Worm (Caenorhabditis elegans) whole organism, midembryonic: ENCODE measurements around the gene rpn-9.
A peak's percentile ranks its signal among the peaks of the same experiment; 100 is the strongest.

Experiments used
- T22C8.4 ChIP-seq: fragments of 200-800 bp; sonication (Bioruptor generic); IDR thresholded peaks from 2 replicates; pipeline ENCODE4 v1.3.6; 2022; ENCODE audit warnings: missing genetic modification characterization, missing compliant biosample characterization
- cog-1 ChIP-seq: sonication (generic microtip); optimal IDR thresholded peaks from 2 replicates; lab custom pipeline; 2016; ENCODE audit warnings: missing genetic modification characterization, missing compliant biosample characterization
- flt-1 ChIP-seq: fragments of 200-800 bp; sonication (Bioruptor generic); IDR thresholded peaks from 2 replicates; pipeline ENCODE4 v1.3.6; 2022; ENCODE audit warnings: missing genetic modification characterization, missing compliant biosample characterization
- klf-2 ChIP-seq: fragments of 200-800 bp; sonication (Bioruptor generic); conservative IDR thresholded peaks from 2 replicates; pipeline ENCODE4 v1.3.6; 2022; ENCODE audit warnings: missing genetic modification reagents, missing genetic modification characterization, missing compliant biosample characterization
- med-1 ChIP-seq: sonication (generic microtip); optimal IDR thresholded peaks from 2 replicates; lab custom pipeline; 2017; ENCODE audit warnings: missing genetic modification characterization, mild to moderate bottlenecking, missing compliant biosample characterization, antibody characterized with exemption, missing genetic modification reagents; ENCODE audit not compliant: insufficient read depth
- ref-1 ChIP-seq: fragments of 200-800 bp; sonication (Bioruptor generic); conservative IDR thresholded peaks from 2 replicates; pipeline ENCODE4 v1.3.6; 2022; ENCODE audit warnings: missing genetic modification reagents, missing genetic modification characterization, missing compliant biosample characterization
- tab-1 ChIP-seq: fragments of 200-800 bp; sonication (Bioruptor generic); IDR thresholded peaks from 2 replicates; pipeline ENCODE4 v1.3.6; 2022; ENCODE audit warnings: missing genetic modification characterization, missing compliant biosample characterization
- ztf-23 ChIP-seq: fragments of 200-800 bp; sonication (Bioruptor generic); IDR thresholded peaks from 2 replicates; pipeline ENCODE4 v1.3.6; 2022; ENCODE audit warnings: missing genetic modification reagents, missing genetic modification characterization, missing compliant biosample characterization
- ztf-29 ChIP-seq: fragments of 200-800 bp; sonication (Bioruptor generic); IDR thresholded peaks from 2 replicates; pipeline ENCODE4 v1.3.6; 2022; ENCODE audit warnings: missing genetic modification reagents, missing genetic modification characterization, missing compliant biosample characterization

The rpn-9 gene

DNA sequence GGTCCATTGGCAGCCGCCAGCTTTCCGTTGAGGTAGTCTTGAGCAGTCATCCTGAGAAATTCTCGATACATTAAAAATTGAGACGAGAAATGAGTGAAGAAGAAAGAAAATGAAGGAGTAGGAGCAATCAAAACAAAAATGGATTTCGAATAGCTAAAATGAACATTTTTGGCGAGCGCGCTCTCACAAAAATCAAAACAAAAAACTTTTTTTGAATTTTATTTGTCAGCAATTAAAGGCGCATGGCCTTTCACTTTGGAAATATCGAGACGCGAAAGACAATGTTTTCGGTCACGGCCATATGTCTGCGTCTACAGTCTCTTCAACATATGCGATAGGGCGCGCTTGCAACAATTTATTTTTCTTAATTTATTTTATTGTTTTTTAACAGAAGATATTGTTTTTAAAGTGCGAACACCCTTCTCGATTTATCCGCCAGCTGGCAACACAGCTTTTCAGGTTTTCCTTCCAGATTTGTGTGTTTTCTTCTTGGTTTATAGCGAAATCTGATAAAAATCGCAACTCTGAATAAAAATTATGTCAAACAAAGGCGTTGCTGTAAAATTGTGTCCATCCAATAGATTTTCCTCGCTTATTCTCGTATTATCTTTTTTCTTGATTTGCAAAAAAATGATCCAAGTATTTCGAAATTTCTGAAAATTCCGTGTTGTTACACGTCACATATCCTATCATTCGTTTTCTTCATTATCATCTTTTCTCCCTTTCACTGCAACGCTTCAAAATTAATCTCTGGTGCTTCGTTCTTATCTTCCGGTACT, at the start of gene rpn-9, which contains the start of gene T06D8.9:
Gene rpn-9, minus strand, starts transcription at position 51 of the 779 bp plus-strand sequence.
Gene T06D8.9, plus strand, starts transcription at position 729 of the 779 bp plus-strand sequence.
- TF ChIP-seq flt-1 (GFP tag; lab: Robert Waterston, UW) (0 out of 2 replicates have a peak, but pooled peaks have one; percentile 4), cog-1 (tag; lab: Kevin White, UChicago) (peak; percentile 80), tab-1 (GFP tag; lab: Robert Waterston, UW) (no peak)

DNA sequence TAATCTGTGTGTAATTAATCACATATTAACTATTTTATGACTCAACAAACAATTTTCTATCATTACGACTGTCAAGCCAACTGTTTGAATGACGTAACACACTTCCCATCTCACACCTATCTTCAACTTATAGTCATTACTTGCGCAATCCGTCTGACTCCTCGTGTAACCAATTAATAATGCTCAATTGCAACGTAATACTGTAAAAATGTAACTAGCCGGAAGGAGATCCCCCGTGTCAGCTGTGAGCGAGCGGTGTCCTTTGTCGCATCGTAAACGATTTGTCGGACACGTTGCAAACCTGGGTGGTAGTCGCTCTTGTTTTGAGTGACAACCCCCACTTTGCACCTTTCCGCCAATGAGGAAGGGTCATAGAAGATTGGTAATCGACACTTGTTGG, 49.4 kb upstream of the rpn-9 start:
- TF ChIP-seq klf-2 (GFP tag; lab: Robert Waterston, UW), result no peak
- TF ChIP-seq med-1 (GFP tag; lab: Kevin White, UChicago), result no peak
- no peak for TF ChIP-seq cog-1 (tag; lab: Kevin White, UChicago)
- no peak for TF ChIP-seq ref-1 (GFP tag; lab: Robert Waterston, UW)
- TF ChIP-seq flt-1 (GFP tag; lab: Robert Waterston, UW), result no peak
- no peak for TF ChIP-seq ztf-23 (GFP tag; lab: Robert Waterston, UW)
- TF ChIP-seq tab-1 (GFP tag; lab: Robert Waterston, UW), result no peak
- TF ChIP-seq T22C8.4, result no peak
- no peak for TF ChIP-seq ztf-29 (GFP tag; lab: Robert Waterston, UW)

DNA sequence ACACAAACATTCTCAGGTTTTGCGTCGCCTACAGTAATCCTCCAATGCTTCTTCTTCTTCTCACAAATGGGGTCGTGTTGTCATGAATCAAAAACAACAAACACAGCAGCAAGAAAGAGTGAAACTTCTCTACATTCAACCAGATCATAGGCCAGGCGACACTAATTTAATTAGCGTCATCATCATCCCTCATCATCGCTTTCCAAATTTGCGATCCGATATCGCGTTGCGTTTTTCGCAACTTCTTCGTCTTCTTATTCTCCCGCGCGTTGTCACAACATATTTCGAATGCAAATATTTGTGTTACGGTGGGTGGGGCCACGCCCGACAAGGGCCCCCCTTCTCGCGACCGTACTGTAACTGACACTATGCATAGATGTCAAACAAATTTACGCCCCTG, 47.7 kb upstream of the rpn-9 start:
- TF ChIP-seq ztf-29 (GFP tag; lab: Robert Waterston, UW), result no peak
- TF ChIP-seq T22C8.4, result no peak
- TF ChIP-seq tab-1 (GFP tag; lab: Robert Waterston, UW), result no peak
- TF ChIP-seq ztf-23 (GFP tag; lab: Robert Waterston, UW), result no peak
- TF ChIP-seq flt-1 (GFP tag; lab: Robert Waterston, UW), result no peak
- no peak for TF ChIP-seq med-1 (GFP tag; lab: Kevin White, UChicago)

DNA sequence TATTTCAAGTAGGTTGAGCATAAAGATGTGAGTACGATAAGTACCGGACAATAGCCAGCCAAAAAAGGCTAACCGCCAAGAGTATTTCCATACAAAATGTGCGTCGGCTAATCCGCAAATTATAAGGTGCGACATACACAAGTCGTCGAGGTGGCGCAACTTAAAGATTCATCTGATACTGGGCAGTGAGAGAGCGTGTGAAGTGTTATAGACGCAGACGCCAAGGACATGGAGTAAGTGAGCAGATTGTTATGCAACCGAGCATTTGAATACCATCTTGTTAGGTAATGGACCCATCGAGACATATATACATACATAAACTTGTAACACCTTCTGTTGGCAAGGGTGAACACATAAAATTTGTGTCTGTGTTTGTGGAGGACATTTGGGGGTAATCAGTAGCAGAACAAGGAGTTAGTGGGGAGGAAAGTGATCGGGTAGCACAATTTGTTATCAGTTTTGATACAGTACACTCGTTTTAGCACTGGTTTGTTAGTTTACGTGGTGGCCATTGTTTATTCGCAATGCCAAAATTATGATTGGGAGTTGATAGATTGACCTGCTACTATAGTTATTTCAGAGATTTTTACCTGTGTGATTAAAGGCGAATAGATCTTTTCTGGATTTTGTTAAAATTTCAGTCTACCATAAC, 46.7 kb upstream of the rpn-9 start:
- TF ChIP-seq cog-1 (tag; lab: Kevin White, UChicago) (no peak), tab-1 (GFP tag; lab: Robert Waterston, UW) (no peak), ztf-29 (GFP tag; lab: Robert Waterston, UW) (no peak), ztf-23 (GFP tag; lab: Robert Waterston, UW) (no peak), T22C8.4 (no peak), med-1 (GFP tag; lab: Kevin White, UChicago) (no peak), ref-1 (GFP tag; lab: Robert Waterston, UW) (no peak), klf-2 (GFP tag; lab: Robert Waterston, UW) (no peak), flt-1 (GFP tag; lab: Robert Waterston, UW) (no peak)

DNA sequence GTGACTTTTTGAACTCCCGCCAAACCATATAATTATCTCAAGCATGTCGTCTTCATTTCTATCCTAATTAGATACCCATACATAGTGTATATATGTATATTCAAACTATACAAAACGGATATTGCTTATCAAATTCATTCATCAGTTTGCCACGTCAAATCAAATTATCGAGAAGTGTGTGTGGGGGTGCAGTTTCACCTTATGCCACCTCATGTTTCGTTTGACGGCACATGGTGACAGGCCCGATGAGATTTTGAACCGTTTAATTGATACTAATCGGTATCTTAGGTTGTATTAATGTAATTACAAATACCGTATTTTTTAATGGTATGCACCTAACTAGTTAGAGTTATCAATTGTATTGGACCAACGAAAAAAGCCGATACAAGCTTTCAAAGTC, 46.0 kb upstream of the rpn-9 start:
- TF ChIP-seq ztf-29 (GFP tag; lab: Robert Waterston, UW) (no peak), cog-1 (tag; lab: Kevin White, UChicago) (no peak), klf-2 (GFP tag; lab: Robert Waterston, UW) (no peak), ztf-23 (GFP tag; lab: Robert Waterston, UW) (no peak), tab-1 (GFP tag; lab: Robert Waterston, UW) (no peak), T22C8.4 (no peak), flt-1 (GFP tag; lab: Robert Waterston, UW) (no peak)

ce11 chrII:11283803-11284202, 45.1 kb upstream of the rpn-9 start:
- TF ChIP-seq klf-2 (GFP tag; lab: Robert Waterston, UW), result no peak
- TF ChIP-seq cog-1 (tag; lab: Kevin White, UChicago), result no peak
- TF ChIP-seq ref-1 (GFP tag; lab: Robert Waterston, UW), result no peak
- TF ChIP-seq T22C8.4, result no peak
- TF ChIP-seq tab-1 (GFP tag; lab: Robert Waterston, UW), result no peak
- TF ChIP-seq ztf-23 (GFP tag; lab: Robert Waterston, UW), result no peak

ce11 chrII:11283013-11283412, 44.3 kb upstream of the rpn-9 start:
- no peak for TF ChIP-seq klf-2 (GFP tag; lab: Robert Waterston, UW)
- TF ChIP-seq cog-1 (tag; lab: Kevin White, UChicago), result no peak
- no peak for TF ChIP-seq T22C8.4
- no peak for TF ChIP-seq tab-1 (GFP tag; lab: Robert Waterston, UW)
- TF ChIP-seq ref-1 (GFP tag; lab: Robert Waterston, UW), result no peak
- no peak for TF ChIP-seq med-1 (GFP tag; lab: Kevin White, UChicago)
- TF ChIP-seq ztf-23 (GFP tag; lab: Robert Waterston, UW), result no peak
- no peak for TF ChIP-seq ztf-29 (GFP tag; lab: Robert Waterston, UW)

ce11 chrII:11281666-11282065, 42.9 kb upstream of the rpn-9 start, which contains the start of gene unc-130:
unc-130 (plus strand) TSS chrII:11281966.
- TF ChIP-seq T22C8.4 (no peak), klf-2 (GFP tag; lab: Robert Waterston, UW) (no peak), ztf-29 (GFP tag; lab: Robert Waterston, UW) (no peak), cog-1 (tag; lab: Kevin White, UChicago) (no peak), tab-1 (GFP tag; lab: Robert Waterston, UW) (no peak), med-1 (GFP tag; lab: Kevin White, UChicago) (no peak), ref-1 (GFP tag; lab: Robert Waterston, UW) (no peak), flt-1 (GFP tag; lab: Robert Waterston, UW) (no peak), ztf-23 (GFP tag; lab: Robert Waterston, UW) (no peak)

DNA sequence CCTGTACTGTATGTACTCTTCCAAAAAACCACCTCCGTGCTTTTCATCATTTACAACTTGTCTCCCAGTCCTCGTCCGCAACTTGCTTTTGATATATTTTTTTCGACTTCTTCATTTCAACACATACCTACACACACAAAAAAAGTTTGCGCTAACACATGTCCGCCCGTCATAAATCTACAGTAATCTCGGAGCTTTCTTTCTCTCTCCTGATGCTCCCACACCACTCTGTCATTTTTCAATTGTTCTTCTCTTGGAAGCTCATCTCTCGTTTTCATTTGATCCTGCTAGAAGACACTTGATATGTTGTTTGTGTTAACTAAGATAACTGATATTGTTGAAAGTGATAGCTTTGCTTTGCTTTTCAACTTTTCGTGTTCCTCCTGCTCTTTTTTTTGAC, 42.5 kb upstream of the rpn-9 start:
- TF ChIP-seq klf-2 (GFP tag; lab: Robert Waterston, UW) (no peak), med-1 (GFP tag; lab: Kevin White, UChicago) (no peak), cog-1 (tag; lab: Kevin White, UChicago) (no peak), ztf-23 (GFP tag; lab: Robert Waterston, UW) (no peak), tab-1 (GFP tag; lab: Robert Waterston, UW) (no peak), flt-1 (GFP tag; lab: Robert Waterston, UW) (no peak), T22C8.4 (no peak), ref-1 (GFP tag; lab: Robert Waterston, UW) (no peak), ztf-29 (GFP tag; lab: Robert Waterston, UW) (no peak)
